Fruit fly (Drosophila melanogaster): Measurements from ENCODE around the gene sNPF.

The sNPF gene

DNA sequence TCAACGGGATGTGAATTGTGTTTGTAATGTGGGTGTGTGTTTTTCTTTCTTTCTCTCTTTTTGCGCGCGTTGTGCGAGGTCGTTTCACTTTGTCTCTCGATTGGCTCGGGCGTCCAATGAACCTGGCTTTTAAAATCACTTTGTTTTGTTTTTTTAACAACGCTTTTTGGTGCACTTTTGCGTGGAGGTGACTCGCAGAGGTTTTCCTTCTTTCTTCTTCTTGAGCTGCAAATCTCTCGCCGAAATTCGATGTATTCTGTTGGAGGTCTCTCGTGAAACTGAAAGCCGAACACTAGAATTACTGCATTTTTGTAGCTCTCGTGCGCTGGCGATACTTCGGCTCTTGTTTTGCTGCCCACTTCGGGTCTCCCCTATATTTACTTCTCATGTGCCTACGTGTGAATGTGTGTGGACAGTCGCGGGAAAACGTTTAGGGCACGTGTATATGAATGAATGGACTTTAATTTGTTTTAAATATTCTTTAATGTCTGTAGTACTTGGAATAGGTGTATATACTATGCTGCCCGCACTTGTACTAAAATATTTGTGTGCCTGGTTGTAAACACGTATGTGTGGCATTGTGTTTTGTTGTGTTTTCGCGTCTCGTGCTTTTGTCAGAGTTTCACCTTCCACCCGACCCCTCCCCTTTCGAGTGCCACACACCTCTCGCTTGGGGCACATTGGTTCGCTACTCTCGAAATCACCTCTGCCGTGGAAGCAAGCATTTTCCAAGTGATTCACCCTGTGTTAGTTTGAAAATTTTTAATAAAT lies 57.3 kb downstream of the sNPF start, which contains the start of gene fok (continued):
- peak; percentile 93 for TF ChIP-seq CG4820 (GFP tag; optimal IDR thresholded peaks at IDR 0.05)
- peak; percentile 90 for TF ChIP-seq CG3065 (GFP tag; optimal IDR thresholded peaks at IDR 0.05)
- peak; percentile 98 for TF ChIP-seq CG15269 (tag; optimal IDR thresholded peaks at IDR 0.05)
- peak; percentile 40 for TF ChIP-seq CG10565 (GFP tag; optimal IDR thresholded peaks at IDR 0.05)
- TF ChIP-seq CG33557 (GFP tag; optimal IDR thresholded peaks at IDR 0.05), result peak; percentile 96
- TF ChIP-seq CkIIα-i1 (GFP tag; IDR thresholded peaks at IDR 0.05), result no peak
- TF ChIP-seq tap (tag; optimal IDR thresholded peaks at IDR 0.05), result peak; percentile 96
- TF ChIP-seq CG3726 (GFP tag; IDR thresholded peaks at IDR 0.05), result peak; percentile 82
- peak; percentile 91 for TF ChIP-seq CG1602 (GFP tag; optimal IDR thresholded peaks at IDR 0.05)
- peak; percentile 86 for TF ChIP-seq CG18011 (GFP tag; optimal IDR thresholded peaks at IDR 0.05)
- TF ChIP-seq CG7556 (GFP tag; optimal IDR thresholded peaks at IDR 0.05), result peak; percentile 98
- peak; percentile 94 for TF ChIP-seq Chrac-16 (GFP tag; optimal IDR thresholded peaks at IDR 0.05)
- TF ChIP-seq D19B (GFP tag; optimal IDR thresholded peaks at IDR 0.05), result peak; percentile 86
- TF ChIP-seq sr (GFP tag; IDR thresholded peaks at IDR 0.05), result peak; percentile 88
- no peak; the same call in 2 of the 3 replicates for TF ChIP-seq vnd (GFP tag; IDR thresholded peaks at IDR 0.05; ENCODE audit: partially characterized antibody)
- TF ChIP-seq CG14965 (GFP tag; optimal IDR thresholded peaks at IDR 0.05; ENCODE audit: borderline replicate concordance), result peak; percentile 38
- TF ChIP-seq MESR4 (GFP tag; optimal IDR thresholded peaks at IDR 0.05), result peak; percentile 56
- peak; percentile 99 for TF ChIP-seq Med (GFP tag)
- peak; percentile 96 for TF ChIP-seq CG4424 (GFP tag; optimal IDR thresholded peaks at IDR 0.05)
- TF ChIP-seq CG14667 (GFP tag; IDR thresholded peaks at IDR 0.05), result peak; percentile 89
- TF ChIP-seq ken (GFP tag; IDR thresholded peaks at IDR 0.05), result peak; percentile 88
- peak; percentile 95 for TF ChIP-seq az2 (GFP tag; optimal IDR thresholded peaks at IDR 0.05)
- peak; percentile 100 for TF ChIP-seq CG11696 (GFP tag; IDR thresholded peaks at IDR 0.05)
- TF ChIP-seq pfk (GFP tag; optimal IDR thresholded peaks at IDR 0.05), result peak; percentile 65
- TF ChIP-seq lilli (GFP tag; optimal IDR thresholded peaks at IDR 0.05), result peak; percentile 97
- no peak for TF ChIP-seq D (optimal IDR thresholded peaks at IDR 0.05)
- peak; percentile 97 for TF ChIP-seq D (GFP tag; optimal IDR thresholded peaks at IDR 0.05)
- TF ChIP-seq cato (GFP tag; optimal IDR thresholded peaks at IDR 0.05; ENCODE audit: borderline replicate concordance), result peak; percentile 91
- TF ChIP-seq CG1792 (GFP tag; optimal IDR thresholded peaks at IDR 0.05), result peak; percentile 89
- peak; percentile 94 for TF ChIP-seq CG12155 (GFP tag; optimal IDR thresholded peaks at IDR 0.05)
- peak; percentile 83 for TF ChIP-seq wek (GFP tag; optimal IDR thresholded peaks at IDR 0.05)
- peak; percentile 88 for TF ChIP-seq CG11093 (GFP tag; IDR thresholded peaks at IDR 0.05)
- TF ChIP-seq CG4328 (GFP tag; optimal IDR thresholded peaks at IDR 0.05), result peak; percentile 99
- TF ChIP-seq Doc2 (GFP tag; IDR thresholded peaks at IDR 0.05), result peak; percentile 52
- TF ChIP-seq CG11504 (tag; optimal IDR thresholded peaks at IDR 0.05), result peak; percentile 97
- peak; percentile 91 for TF ChIP-seq CG4854 (GFP tag; optimal IDR thresholded peaks at IDR 0.05)
- TF ChIP-seq CG18599 (GFP tag; optimal IDR thresholded peaks at IDR 0.05), result peak; percentile 99
- TF ChIP-seq CG9876 (GFP tag; optimal IDR thresholded peaks at IDR 0.05), result peak; percentile 91
- TF ChIP-seq Rx (GFP tag; IDR thresholded peaks at IDR 0.05), result peak; percentile 68; the same call in 1 of the 2 replicates
- TF ChIP-seq CG8388 (GFP tag; optimal IDR thresholded peaks at IDR 0.05), result peak; percentile 95
- peak; percentile 93 for TF ChIP-seq shn (GFP tag; optimal IDR thresholded peaks at IDR 0.05)
- TF ChIP-seq CG15479 (GFP tag; optimal IDR thresholded peaks at IDR 0.05), result peak; percentile 61
- TF ChIP-seq CG6175 (GFP tag; IDR thresholded peaks at IDR 0.05), result peak; percentile 92
- peak; percentile 96 for TF ChIP-seq CG9932 (GFP tag; IDR thresholded peaks at IDR 0.05)
- TF ChIP-seq tll (GFP tag; optimal IDR thresholded peaks at IDR 0.05), result peak in 1 of 2 experiments; percentile 23
- peak; percentile 91 for TF ChIP-seq CG30431 (GFP tag; optimal IDR thresholded peaks at IDR 0.05)
- 0 out of 2 replicates have a peak, but pooled peaks have one; percentile 25 for TF ChIP-seq unc-4 (GFP tag; IDR thresholded peaks at IDR 0.05; ENCODE audit: partially characterized antibody)
- TF ChIP-seq CG9797 (GFP tag; optimal IDR thresholded peaks at IDR 0.05), result peak; percentile 63
- peak; percentile 95 for TF ChIP-seq CG9215 (GFP tag; IDR thresholded peaks at IDR 0.05)

Measured in whole organism, embryonic.